Worm (Caenorhabditis elegans) whole organism, midembryonic: ENCODE results near the gene hex-3.

ENCODE experiments used
- T22C8.4 ChIP-seq: fragments of 200-800 bp; sonication (Bioruptor generic); IDR thresholded peaks from 2 replicates; pipeline ENCODE4 v1.3.6; 2022; ENCODE audit warnings: missing genetic modification characterization, missing compliant biosample characterization
- flt-1 ChIP-seq: fragments of 200-800 bp; sonication (Bioruptor generic); IDR thresholded peaks from 2 replicates; pipeline ENCODE4 v1.3.6; 2022; ENCODE audit warnings: missing genetic modification characterization, missing compliant biosample characterization
- tab-1 ChIP-seq: fragments of 200-800 bp; sonication (Bioruptor generic); IDR thresholded peaks from 2 replicates; pipeline ENCODE4 v1.3.6; 2022; ENCODE audit warnings: missing genetic modification characterization, missing compliant biosample characterization

- no peak for TF ChIP-seq tab-1 (GFP tag; lab: Robert Waterston, UW)
- TF ChIP-seq T22C8.4 (GFP tag; lab: Robert Waterston, UW) = no peak
- no peak for TF ChIP-seq flt-1 (GFP tag; lab: Robert Waterston, UW)
Observed at ce11 chrIII:10807236-10807635, 41.8 kb upstream of the hex-3 start.
